Fruit fly (Drosophila melanogaster) S2 (cell line): ENCODE measurements around the gene rho-6.

ENCODE experiments used
- CG8478 ChIP-seq: fragments of >200 bp; optimal IDR thresholded peaks from 2 replicates; lab custom pipeline; 2018
- CTCF ChIP-seq, 2 experiments: fragments of >200 bp; optimal IDR thresholded peaks; 2 replicates each; lab custom pipeline; 2018

The rho-6 gene

dm6 chr2L:12081118-12081665 lies 52.0 kb downstream of the rho-6 start:
- TF ChIP-seq CG8478 (no peak), CTCF (optimal IDR thresholded peaks at IDR 0.05; lab: Kevin White, UChicago) (no peak)
